Worm (Caenorhabditis elegans): ENCODE results near the gene C24A3.4.

Gene C24A3.4

DNA sequence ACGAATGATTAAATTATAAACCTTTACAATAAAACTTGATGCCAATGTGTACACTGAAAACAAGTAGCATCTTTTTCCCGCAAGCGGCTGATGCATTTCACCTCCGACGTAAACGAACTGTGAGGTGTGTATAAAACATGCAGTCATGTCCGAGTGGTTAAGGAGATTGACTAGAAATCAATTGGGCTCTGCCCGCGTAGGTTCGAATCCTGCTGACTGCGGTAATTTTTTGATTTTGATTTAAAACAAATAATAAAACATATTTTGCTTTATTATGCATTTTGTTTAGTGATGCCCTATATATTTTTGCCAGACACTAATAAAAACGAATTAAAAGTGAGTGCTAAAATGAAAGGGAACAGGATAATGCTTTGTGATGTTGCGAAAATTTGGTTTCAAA lies 20.7 kb upstream of the C24A3.4 start (continued):
- no peak for TF ChIP-seq F37D6.2 (tag; optimal IDR thresholded peaks at IDR 0.05)
- peak; percentile 19 for TF ChIP-seq nhr-111 (GFP tag; optimal IDR thresholded peaks at IDR 0.05)
- no peak for TF ChIP-seq aly-2 (tag; optimal IDR thresholded peaks at IDR 0.05)
- no peak for TF ChIP-seq mxl-3 (GFP tag; optimal IDR thresholded peaks at IDR 0.05)
- no peak for TF ChIP-seq nhr-237 (tag; optimal IDR thresholded peaks at IDR 0.05)
- peak; percentile 43 for TF ChIP-seq rbr-2 (tag; optimal IDR thresholded peaks at IDR 0.05)
- TF ChIP-seq hlh-30 (tag; optimal IDR thresholded peaks at IDR 0.05; ENCODE audit: insufficient read depth), result peak; percentile 38
- TF ChIP-seq egl-43 (GFP tag; IDR thresholded peaks at IDR 0.05), result no peak
- peak in 1 of 2 experiments; percentile 98 for TF ChIP-seq unc-62 (GFP tag; optimal IDR thresholded peaks at IDR 0.05 in 1 of 2)
- TF ChIP-seq unc-62 (tag; optimal IDR thresholded peaks at IDR 0.05), result no peak
- peak; percentile 74; the same call in 1 of the 2 replicates for TF ChIP-seq pha-4 (GFP tag; IDR thresholded peaks at IDR 0.05)
- no peak for TF ChIP-seq pha-4 (tag; optimal IDR thresholded peaks at IDR 0.05)
- TF ChIP-seq spr-3 (GFP tag; optimal IDR thresholded peaks at IDR 0.05), result no peak
- peak; percentile 69 for TF ChIP-seq lin-38 (GFP tag; IDR thresholded peaks at IDR 0.05)
- 0 out of 2 replicates have a peak, but pooled peaks have one; percentile 54 for TF ChIP-seq dmd-9 (GFP tag; IDR thresholded peaks at IDR 0.05)
- no peak for TF ChIP-seq daf-8 (GFP tag; IDR thresholded peaks at IDR 0.05)
- no peak for TF ChIP-seq lim-7 (GFP tag; IDR thresholded peaks at IDR 0.05)
- TF ChIP-seq lsy-2 (tag; optimal IDR thresholded peaks at IDR 0.05), result peak in 1 of 2 experiments; percentile 36
- TF ChIP-seq lin-13 (GFP tag; optimal IDR thresholded peaks at IDR 0.05), result peak; percentile 35
- TF ChIP-seq ceh-20 (GFP tag; IDR thresholded peaks at IDR 0.05), result no peak; the same call in 1 of the 2 replicates
- TF ChIP-seq cey-2 (tag; optimal IDR thresholded peaks at IDR 0.05; ENCODE audit: borderline replicate concordance, insufficient read depth), result no peak
- no peak for TF ChIP-seq mdl-1 (tag; optimal IDR thresholded peaks at IDR 0.05)
- no peak for TF ChIP-seq dmd-8 (GFP tag; IDR thresholded peaks at IDR 0.05)
- TF ChIP-seq Y48G9A.11 (GFP tag; IDR thresholded peaks at IDR 0.05), result peak; percentile 78
- no peak for TF ChIP-seq Y5F2A.4 (GFP tag; optimal IDR thresholded peaks at IDR 0.05)
- no peak for TF ChIP-seq F10B5.3 (tag; optimal IDR thresholded peaks at IDR 0.05)
- no peak for TF ChIP-seq nhr-42 (GFP tag; IDR thresholded peaks at IDR 0.05)
- TF ChIP-seq Y75B8A.6 (GFP tag; IDR thresholded peaks at IDR 0.05), result no peak
- TF ChIP-seq mep-1 (tag; optimal IDR thresholded peaks at IDR 0.05), result peak; percentile 55
- 0 out of 2 replicates have a peak, but pooled peaks have one; percentile 19 for TF ChIP-seq ceh-44 (GFP tag; IDR thresholded peaks at IDR 0.05)
- no peak; the same call in none of the 2 replicates for TF ChIP-seq tra-1 (GFP tag; IDR thresholded peaks at IDR 0.05)
- TF ChIP-seq nhr-102 (tag; optimal IDR thresholded peaks at IDR 0.05), result no peak

DNA sequence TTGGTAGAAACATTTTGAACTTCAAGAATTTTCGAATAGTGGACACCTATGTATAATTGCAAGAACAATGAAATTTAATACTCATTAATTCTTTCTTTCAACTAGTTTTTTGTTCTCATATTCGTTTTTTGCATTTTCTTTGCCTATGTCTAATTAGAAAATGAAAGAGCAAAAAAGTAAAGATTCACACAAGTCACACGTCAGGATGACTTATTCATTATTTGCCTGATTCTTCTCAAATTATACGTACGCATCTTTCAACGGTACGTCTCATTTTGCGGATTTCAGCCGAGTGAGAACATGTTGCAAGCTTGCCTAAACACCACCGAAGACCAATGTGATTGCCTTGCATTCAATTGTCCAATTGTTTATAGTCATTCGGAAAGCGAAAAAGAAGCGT lies 11.5 kb upstream of the C24A3.4 start, which contains the start of gene nmur-1:
Gene nmur-1, plus strand, starts transcription at position 301 of the 400 bp plus-strand sequence.
- TF ChIP-seq skn-1 (tag; optimal IDR thresholded peaks at IDR 0.05), result no peak
- TF ChIP-seq dve-1 (tag; optimal IDR thresholded peaks at IDR 0.05; ENCODE audit: insufficient read depth), result no peak
- peak in 1 of 2 experiments; percentile 66 for TF ChIP-seq unc-62 (GFP tag; optimal IDR thresholded peaks at IDR 0.05 in 1 of 2)
- TF ChIP-seq unc-62 (tag; optimal IDR thresholded peaks at IDR 0.05), result no peak

ce11 chrX:8986452-8986851 lies 5.8 kb upstream of the C24A3.4 start:
- TF ChIP-seq nhr-28 (tag; optimal IDR thresholded peaks at IDR 0.05), result peak; percentile 9
- no peak for TF ChIP-seq hmg-1.1 (GFP tag; IDR thresholded peaks at IDR 0.05)
- no peak for TF ChIP-seq F44E2.7 (GFP tag; IDR thresholded peaks at IDR 0.05)
- no peak for TF ChIP-seq dve-1 (tag; optimal IDR thresholded peaks at IDR 0.05; ENCODE audit: insufficient read depth)
- TF ChIP-seq skn-1 (tag; optimal IDR thresholded peaks at IDR 0.05), result no peak
- no peak for TF ChIP-seq Y48G9A.11 (GFP tag; IDR thresholded peaks at IDR 0.05)
- no peak for TF ChIP-seq F49E8.2 (tag; optimal IDR thresholded peaks at IDR 0.05; ENCODE audit: borderline replicate concordance)
- TF ChIP-seq ceh-20 (GFP tag; IDR thresholded peaks at IDR 0.05), result no peak
- no peak for TF ChIP-seq ama-1 (optimal IDR thresholded peaks at IDR 0.05)
- TF ChIP-seq lin-1 (GFP tag; IDR thresholded peaks at IDR 0.05), result no peak
- TF ChIP-seq T20F7.1 (GFP tag; optimal IDR thresholded peaks at IDR 0.05), result no peak
- TF ChIP-seq Y105C5A.15 (GFP tag; IDR thresholded peaks at IDR 0.05), result no peak
- no peak for TF ChIP-seq lir-3 (tag; optimal IDR thresholded peaks at IDR 0.05)
- no peak for TF ChIP-seq mes-2 (tag; optimal IDR thresholded peaks at IDR 0.05; ENCODE audit: poor library complexity, severe bottlenecking)
- TF ChIP-seq nhr-10 (tag; optimal IDR thresholded peaks at IDR 0.05), result no peak
- no peak for TF ChIP-seq lsy-2 (tag; optimal IDR thresholded peaks at IDR 0.05)
- TF ChIP-seq daf-16 (GFP tag; optimal IDR thresholded peaks at IDR 0.05), result peak in 1 of 2 experiments; percentile 51
- no peak for TF ChIP-seq daf-16 (tag; optimal IDR thresholded peaks at IDR 0.05)
- TF ChIP-seq nhr-77 (tag; optimal IDR thresholded peaks at IDR 0.05), result no peak
- TF ChIP-seq lim-7 (GFP tag; IDR thresholded peaks at IDR 0.05), result no peak
- no peak for TF ChIP-seq lin-15B (tag; optimal IDR thresholded peaks at IDR 0.05)
